Fruit fly (Drosophila melanogaster): ENCODE results near the gene CG8563.
A peak's percentile ranks its signal among the peaks of the same experiment; 100 is the strongest.

CG8563 gene

DNA sequence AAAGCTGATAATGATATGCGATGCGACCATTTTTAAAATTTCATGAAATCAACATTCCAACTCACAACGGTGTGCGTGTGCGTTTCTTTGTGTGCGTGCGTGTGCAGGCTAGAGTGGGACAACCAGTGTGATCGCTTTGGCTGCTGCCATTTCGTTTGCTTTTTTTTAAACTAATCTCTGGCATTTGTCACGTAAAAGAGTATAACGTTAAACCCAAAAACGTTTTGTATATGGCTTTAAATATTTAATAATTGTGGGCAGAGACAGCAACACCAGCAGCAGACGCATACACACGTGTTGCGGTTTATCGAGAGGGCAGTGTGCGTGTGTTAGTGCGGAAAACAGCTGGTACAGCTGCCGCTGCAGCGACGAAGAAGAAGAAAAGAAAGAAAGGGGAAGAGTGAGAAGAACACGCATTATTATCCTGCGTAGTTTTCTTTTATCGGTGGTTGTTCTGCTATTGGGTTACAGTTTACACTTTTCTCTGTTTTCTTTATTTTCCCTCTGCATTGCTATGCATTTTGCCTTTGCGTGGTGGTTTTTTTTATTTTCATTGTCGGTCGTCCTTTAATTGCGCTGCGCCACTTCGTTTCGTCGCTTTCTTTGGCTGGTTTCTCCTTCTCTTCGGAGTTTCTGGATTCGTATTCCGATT is 20.2 kb upstream of the CG8563 start:
- no peak for TF ChIP-seq CG17801 (GFP tag; optimal IDR thresholded peaks at IDR 0.05; ENCODE audit: partially characterized antibody)

DNA sequence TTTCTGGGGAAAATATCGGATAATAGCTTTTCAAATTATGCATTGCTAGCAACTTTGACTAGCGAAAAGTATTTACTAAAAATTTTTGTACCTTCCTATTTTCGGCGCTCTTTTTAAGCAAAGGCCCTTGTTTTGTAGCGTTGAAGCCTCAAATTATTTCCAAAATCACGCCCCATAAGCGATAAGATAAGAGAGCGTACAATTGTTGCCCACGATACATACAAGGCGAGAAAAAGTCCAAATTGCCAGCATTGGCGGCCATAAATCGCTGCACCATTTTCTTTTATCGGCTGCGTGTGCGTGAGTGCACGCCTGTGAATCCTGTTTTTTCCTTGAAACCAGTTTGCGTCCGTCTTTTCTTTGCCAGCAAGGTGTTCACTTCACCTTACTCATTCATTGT is 19.3 kb upstream of the CG8563 start:
- TF ChIP-seq CG17801 (GFP tag; optimal IDR thresholded peaks at IDR 0.05; ENCODE audit: partially characterized antibody) = no peak

DNA sequence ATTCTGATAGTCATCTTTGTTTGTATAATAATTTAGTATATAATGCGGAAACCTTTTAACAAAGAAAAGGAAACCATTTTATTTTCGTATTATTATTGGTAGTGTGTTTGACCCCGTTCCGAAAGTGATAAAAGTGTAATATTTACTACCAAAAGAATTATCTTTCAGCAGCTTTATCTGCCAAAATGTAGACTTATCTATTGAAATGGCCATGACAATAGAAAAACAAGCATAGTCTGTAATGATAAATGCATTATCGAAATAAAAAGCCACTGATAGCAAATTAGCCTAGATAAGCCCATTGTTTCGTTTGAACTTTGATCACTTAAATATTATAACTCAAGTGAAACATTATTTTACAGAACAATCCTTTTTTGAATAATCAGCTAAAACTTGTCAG is 14.4 kb upstream of the CG8563 start:
- no peak for TF ChIP-seq CG17801 (GFP tag; optimal IDR thresholded peaks at IDR 0.05; ENCODE audit: partially characterized antibody)

DNA sequence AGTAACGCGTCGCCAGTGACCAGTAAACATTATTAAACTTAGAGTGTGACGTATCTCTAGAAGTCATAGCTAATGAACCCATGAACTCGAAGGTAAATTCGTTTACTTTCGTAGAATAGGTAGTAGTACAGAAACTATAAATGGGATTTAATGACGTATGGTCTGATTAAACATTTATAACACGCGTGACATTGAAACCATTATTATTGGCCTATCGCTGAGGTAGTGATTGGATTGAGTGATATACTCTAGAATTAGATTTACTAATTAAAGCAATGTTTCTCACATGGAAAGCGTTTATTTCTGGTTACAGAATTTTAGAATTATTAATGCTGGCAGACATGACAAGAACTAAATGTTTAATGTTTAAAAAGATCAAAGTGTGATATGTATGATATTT is 13.7 kb upstream of the CG8563 start:
- no peak for TF ChIP-seq CG17801 (GFP tag; optimal IDR thresholded peaks at IDR 0.05; ENCODE audit: partially characterized antibody)

DNA sequence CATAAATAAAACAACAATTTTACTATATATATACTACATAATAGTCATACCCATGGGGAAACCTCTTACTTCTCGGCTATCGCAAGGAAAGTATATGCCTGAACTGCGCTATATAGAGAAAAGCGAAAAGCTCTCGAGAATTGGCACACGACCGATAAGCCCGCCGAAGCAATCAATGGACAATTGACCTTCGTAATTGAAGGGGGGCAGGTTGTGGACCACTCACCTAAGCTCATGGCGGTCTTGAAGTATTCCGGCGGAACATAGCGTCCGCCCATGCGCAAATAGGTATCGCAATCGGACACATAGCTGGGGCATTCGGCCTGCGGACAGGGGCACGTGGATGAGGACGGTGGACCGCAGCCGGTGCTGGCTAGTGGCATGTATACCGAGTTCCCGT is 10.1 kb upstream of the CG8563 start:
- TF ChIP-seq CG17801 (GFP tag; optimal IDR thresholded peaks at IDR 0.05; ENCODE audit: partially characterized antibody) = no peak

DNA sequence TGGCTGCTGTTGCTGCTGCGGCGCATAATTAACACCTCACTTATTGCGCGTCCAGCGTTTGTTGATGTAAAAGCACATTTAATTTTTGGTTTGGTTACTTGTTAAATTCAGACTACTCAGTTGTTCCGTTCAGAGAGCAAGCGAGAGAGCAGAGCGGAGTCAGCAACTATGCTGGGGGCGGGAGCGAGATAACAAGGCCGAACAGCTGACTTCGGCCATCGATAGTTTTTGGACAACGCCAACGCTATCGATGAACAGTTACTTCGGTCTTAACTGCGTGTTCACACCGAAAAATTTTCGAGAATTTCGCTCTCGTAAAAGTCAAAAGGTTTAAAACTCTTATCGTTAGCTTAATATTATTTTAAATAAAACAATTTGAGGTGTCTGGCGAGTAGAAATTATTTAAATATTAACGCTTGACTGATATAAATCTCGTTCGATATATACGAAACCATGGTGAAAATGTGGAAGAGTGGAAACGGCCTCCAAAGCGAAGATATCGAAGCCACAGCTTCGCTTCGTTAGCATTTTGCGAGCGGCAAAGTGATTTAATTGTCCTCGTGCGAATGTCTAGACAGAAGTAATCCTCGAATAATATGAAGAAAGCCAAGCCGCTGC is 9.1 kb upstream of the CG8563 start, which contains the start of the genes SMSr and smid:
SMSr (minus strand) TSS at position 116 of the 618 bp plus-strand sequence.
smid (plus strand) TSS at position 256 of the 618 bp plus-strand sequence.
- TF ChIP-seq CG17801 (GFP tag; optimal IDR thresholded peaks at IDR 0.05; ENCODE audit: partially characterized antibody) = peak; percentile 26

DNA sequence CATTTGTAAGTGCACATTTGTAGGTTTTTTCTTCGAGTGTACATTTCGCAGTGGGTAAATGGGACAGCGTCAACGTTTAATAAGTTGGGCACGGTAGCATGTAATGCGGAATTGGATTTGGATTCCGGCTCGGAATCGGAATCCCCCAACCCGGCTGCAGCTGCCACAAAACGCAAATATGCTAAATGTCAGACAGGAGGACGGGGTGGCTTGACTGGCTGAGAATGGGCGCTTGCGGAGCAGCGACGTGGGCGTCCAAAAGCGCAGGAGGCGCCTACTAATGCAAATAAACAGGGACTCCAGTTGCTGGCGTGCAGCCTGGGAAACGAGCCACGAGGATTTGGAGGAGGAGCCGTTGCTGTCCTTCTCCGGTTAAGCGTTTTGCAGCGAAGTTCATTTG is 2.7 kb upstream of the CG8563 start, which contains the start of gene CG8564:
CG8564 (minus strand) TSS at position 101 of the 400 bp plus-strand sequence.
- no peak for TF ChIP-seq CG17801 (GFP tag; optimal IDR thresholded peaks at IDR 0.05; ENCODE audit: partially characterized antibody)

DNA sequence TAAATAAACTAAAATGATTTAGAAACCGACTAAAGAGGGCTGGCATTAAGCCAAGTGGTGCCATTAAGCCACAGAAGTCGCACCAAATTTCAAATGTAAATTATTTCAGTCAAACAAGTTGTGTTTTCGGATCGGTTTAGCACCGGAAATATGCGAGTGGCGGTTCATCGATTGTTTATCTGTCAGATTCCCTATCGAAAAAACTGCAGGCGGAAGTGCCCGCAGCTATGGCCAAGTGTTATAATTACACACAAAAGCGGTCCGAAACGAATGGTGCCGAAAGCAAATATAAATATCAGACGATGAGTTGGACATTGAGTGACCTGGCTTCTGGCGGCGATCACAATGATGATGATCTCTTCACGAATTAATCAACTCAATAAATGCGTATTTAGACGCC is 538 bp upstream of the CG8563 start:
- TF ChIP-seq CG17801 (GFP tag; optimal IDR thresholded peaks at IDR 0.05; ENCODE audit: partially characterized antibody) = no peak

DNA sequence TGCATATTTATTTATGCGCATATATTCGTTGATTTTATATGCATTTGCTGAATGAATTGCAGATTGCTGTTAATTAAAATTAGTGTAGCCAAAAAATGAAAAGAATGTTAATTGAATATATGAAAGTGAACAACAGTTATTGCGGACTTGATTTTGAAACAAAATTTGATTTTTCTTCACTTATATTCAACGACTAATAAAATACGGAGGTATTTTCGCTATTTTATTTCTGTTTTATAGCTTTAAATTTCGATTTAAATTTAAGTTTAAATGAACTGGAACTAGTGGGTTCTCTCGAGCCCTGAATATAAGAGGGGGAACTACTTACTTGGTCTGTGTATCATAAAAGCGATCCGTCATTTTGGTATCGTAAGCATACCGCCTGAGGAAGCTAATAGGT is 5.5 kb downstream of the CG8563 start, which contains the start of gene CG32379:
CG32379 (plus strand) TSS at position 301 of the 400 bp plus-strand sequence.
- no peak for TF ChIP-seq CG17801 (GFP tag; optimal IDR thresholded peaks at IDR 0.05; ENCODE audit: partially characterized antibody)

DNA sequence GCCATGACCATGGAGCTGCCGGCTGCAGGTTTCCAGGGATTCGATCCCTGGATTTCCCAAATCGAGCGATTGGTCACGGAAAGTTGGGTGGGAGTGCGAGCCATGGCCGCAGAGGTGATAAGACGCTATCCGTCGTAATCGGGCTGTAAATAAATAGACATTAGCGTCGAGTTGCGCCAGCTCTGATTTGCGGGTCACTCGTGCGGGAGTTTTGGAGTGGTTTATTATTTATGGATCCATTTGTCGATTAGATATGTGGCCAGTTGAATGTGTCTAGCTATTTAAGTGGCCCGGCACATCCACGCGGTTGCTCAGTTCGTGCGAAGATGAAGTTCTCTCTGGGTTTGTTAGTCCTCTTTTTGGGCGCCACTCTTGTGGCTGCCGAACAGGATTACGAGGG is 7.4 kb downstream of the CG8563 start, which contains the start of gene CG8562:
CG8562 (plus strand) TSS at position 307 of the 400 bp plus-strand sequence.
- TF ChIP-seq CG17801 (GFP tag; optimal IDR thresholded peaks at IDR 0.05; ENCODE audit: partially characterized antibody) = no peak

DNA sequence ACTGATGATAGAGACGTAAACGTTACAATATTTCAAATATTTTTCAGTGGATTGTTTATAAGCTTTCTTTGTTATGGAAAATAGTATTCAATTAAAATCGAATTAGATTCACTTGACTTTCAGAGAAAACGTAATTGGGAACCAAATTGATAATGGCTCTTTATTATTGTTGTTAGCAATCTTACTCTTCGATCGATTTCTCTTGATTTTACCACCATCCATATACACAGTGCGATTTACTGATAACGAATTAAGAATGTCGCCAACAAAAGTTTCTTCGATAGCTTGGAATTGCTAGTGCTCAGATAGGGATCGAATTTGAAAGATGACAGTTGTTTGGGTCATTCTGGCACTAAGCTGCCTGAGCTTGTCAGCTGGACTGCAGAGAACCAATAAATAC is 9.2 kb downstream of the CG8563 start, which contains the start of gene CG18417:
CG18417 (plus strand) TSS at position 301 of the 400 bp plus-strand sequence.
- TF ChIP-seq CG17801 (GFP tag; optimal IDR thresholded peaks at IDR 0.05; ENCODE audit: partially characterized antibody) = no peak

DNA sequence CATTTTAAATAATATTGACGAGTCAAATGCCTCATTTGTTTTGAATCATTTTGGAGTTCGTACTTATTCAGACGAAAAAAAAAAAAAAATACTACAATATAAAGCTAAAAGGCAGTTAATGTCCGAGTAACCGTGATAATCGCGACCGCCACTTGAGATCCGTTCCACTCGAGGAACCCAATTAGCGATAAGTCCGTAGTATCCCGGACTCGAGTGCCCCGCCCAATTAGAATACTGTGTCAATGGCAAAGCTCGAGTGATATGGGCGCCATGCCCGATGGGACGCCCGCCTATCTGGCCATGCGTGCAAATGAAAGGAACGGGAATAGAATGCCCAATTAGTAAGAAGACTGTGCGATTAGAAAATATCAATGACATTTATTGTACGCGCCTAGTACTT is 11.4 kb downstream of the CG8563 start:
- no peak for TF ChIP-seq CG17801 (GFP tag; optimal IDR thresholded peaks at IDR 0.05; ENCODE audit: partially characterized antibody)

DNA sequence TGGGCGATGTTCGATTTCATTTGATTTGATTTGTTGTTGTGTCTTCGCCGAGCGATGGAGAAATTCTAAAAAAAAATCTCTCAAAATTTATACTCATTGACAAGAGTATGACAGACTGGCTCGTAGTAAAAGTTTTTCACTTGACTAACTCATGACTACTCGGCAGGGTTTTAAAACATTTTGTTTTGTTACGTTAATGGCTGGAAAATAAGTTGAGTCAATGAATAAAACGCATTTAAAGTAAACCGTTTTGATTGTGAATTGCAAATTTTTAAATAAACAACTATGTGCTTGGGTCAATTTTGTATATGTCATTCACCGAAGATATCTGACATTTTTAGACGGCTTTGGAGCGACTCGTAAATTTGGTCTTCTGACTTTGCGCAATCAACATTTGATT is 13.5 kb downstream of the CG8563 start, which contains the start of gene CG8560:
CG8560 (minus strand) TSS at position 101 of the 400 bp plus-strand sequence.
- TF ChIP-seq CG17801 (GFP tag; optimal IDR thresholded peaks at IDR 0.05; ENCODE audit: partially characterized antibody) = no peak

DNA sequence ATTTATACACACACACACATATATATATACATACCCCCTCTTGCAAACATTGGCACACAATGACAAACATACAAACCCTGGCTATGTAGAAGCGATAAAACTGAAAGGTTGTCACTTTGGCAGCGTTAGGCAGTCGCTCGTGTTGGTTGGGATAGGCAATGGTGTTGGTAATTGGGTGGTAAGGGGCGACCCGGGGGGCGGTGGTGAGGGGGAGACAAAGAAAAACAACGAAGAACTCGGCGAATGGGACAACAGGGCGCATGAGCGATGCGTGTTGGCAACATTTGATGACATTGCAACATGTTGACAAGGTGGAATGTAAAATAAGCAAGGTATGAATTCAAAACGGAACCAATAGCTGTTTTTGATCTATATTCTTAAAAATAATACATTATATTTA is 32.0 kb downstream of the CG8563 start:
- TF ChIP-seq CG17801 (GFP tag; optimal IDR thresholded peaks at IDR 0.05; ENCODE audit: partially characterized antibody) = no peak

DNA sequence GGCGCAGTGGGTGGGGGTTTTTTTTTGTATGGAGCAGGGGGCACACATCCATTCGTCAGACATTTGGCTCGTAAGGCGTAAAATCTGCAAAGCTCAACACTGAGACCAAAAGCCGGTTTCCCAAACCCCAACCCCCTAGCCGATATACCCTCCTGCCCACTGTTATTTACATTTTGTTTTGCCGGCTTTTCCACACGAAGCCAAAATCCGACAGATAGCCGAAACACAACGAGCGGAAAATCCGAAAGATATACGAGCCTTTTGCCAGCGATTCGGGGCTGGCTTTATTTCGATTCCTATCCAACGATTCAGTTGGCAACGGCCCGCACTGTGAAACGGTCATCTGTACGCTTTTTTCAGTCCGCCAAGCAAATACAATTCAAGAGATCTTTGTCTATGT is 33.0 kb downstream of the CG8563 start, which contains the start of gene CG42458:
CG42458 (plus strand) TSS at position 311 of the 400 bp plus-strand sequence.
- no peak for TF ChIP-seq CG17801 (GFP tag; optimal IDR thresholded peaks at IDR 0.05; ENCODE audit: partially characterized antibody)

DNA sequence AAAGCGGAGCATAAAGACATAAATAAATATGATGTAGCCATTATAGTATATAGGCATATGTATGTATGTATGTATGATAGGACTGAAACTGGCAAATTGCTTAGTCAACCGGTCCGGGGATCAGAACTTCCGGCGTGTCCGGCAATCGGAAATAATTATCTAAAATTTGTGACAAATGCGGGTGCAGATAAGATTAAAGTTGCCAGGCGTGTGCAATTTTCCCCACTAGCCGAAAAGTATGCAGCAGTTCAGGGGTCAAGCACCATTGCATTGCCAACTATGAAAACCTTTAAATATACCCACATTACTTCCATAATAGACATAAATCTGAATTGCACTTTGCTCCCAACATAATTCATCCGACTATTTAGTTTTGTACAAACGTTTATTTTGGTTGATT is 41.7 kb downstream of the CG8563 start:
- no peak for TF ChIP-seq CG17801 (GFP tag; optimal IDR thresholded peaks at IDR 0.05; ENCODE audit: partially characterized antibody)
